Worm (Caenorhabditis elegans): ENCODE data around the gene F07F6.7.

DNA sequence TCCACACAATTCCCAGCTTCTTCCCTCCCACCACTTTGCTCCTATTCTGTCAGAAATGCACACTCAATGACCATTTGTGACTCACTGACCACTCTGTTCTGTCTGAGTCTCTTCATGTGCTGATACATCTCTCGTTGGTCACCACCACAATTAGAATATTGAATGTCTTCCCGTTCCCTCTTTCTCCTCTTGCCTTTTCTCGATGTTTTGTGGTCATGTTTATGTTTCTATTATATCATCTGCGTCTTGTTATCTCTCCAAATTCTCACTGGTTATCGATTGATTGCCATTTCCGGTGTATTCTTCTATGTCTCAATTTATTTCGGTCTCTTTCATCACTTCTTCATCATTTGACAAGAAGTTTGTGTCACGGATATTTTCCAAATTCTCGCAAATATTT lies 37.3 kb upstream of the F07F6.7 start:
- TF ChIP-seq snpc-4 (tag; optimal IDR thresholded peaks at IDR 0.05) (no peak), daf-16 (GFP tag; optimal IDR thresholded peaks at IDR 0.05) (no peak), daf-16 (tag; optimal IDR thresholded peaks at IDR 0.05) (peak; percentile 58), lim-7 (GFP tag; IDR thresholded peaks at IDR 0.05) (no peak)

Measured in whole organism, L4 larva.